Fruit fly (Drosophila melanogaster) whole organism, prepupa: ENCODE measurements around the gene Acp29AB.

ENCODE experiments used
- Blimp-1 ChIP-seq: fragments of 200-800 bp; sonication (Bioruptor generic); optimal IDR thresholded peaks from 3 replicates; lab custom pipeline; 2017; ENCODE audit warnings: missing biosample characterization, missing genetic modification characterization, mild to moderate bottlenecking, moderate library complexity, missing genetic modification reagents
- CG10631 ChIP-seq: fragments of 200-800 bp; sonication (Bioruptor generic); optimal IDR thresholded peaks from 2 replicates; lab custom pipeline; 2016; ENCODE audit warnings: missing biosample characterization, missing genetic modification characterization
- CG10669 ChIP-seq: fragments of 200-800 bp; sonication (Bioruptor generic); optimal IDR thresholded peaks from 3 replicates; lab custom pipeline; 2018; ENCODE audit warnings: missing biosample characterization, mild to moderate bottlenecking, missing genetic modification characterization, moderate library complexity
- CG11762 ChIP-seq: fragments of 200-800 bp; sonication (Bioruptor generic); optimal IDR thresholded peaks from 3 replicates; lab custom pipeline; 2016; ENCODE audit warnings: missing biosample characterization, missing genetic modification characterization; ENCODE audit not compliant: insufficient read depth
- CG11902 ChIP-seq: fragments of 200-800 bp; sonication (Bioruptor generic); optimal IDR thresholded peaks from 3 replicates; lab custom pipeline; 2016; ENCODE audit warnings: missing biosample characterization, missing genetic modification characterization
- CG1621 ChIP-seq: fragments of 200-800 bp; sonication (Bioruptor generic); optimal IDR thresholded peaks from 3 replicates; lab custom pipeline; 2018; ENCODE audit warnings: missing biosample characterization, mild to moderate bottlenecking, missing genetic modification characterization
- CG16779 ChIP-seq: fragments of 200-800 bp; sonication (Bioruptor generic); optimal IDR thresholded peaks from 3 replicates; lab custom pipeline; 2017; ENCODE audit warnings: missing biosample characterization, mild to moderate bottlenecking, missing genetic modification characterization
- CG3032 ChIP-seq: fragments of 200-800 bp; optimal IDR thresholded peaks from 2 replicates; lab custom pipeline; 2019; ENCODE audit warnings: missing biosample characterization, mild to moderate bottlenecking, missing genetic modification characterization, moderate library complexity
- CG31627 ChIP-seq: fragments of 200-800 bp; sonication (Bioruptor generic); optimal IDR thresholded peaks from 3 replicates; lab custom pipeline; 2016; ENCODE audit warnings: missing biosample characterization, missing genetic modification characterization
- CG34406 ChIP-seq: fragments of 200-800 bp; sonication (Bioruptor generic); optimal IDR thresholded peaks from 3 replicates; lab custom pipeline; 2016; ENCODE audit warnings: missing biosample characterization, missing genetic modification characterization
- CG3919 ChIP-seq: fragments of 200-800 bp; sonication (Bioruptor generic); optimal IDR thresholded peaks from 3 replicates; lab custom pipeline; 2016; ENCODE audit warnings: missing biosample characterization, missing genetic modification characterization
- CG6276 ChIP-seq: fragments of 200-800 bp; sonication (Bioruptor generic); optimal IDR thresholded peaks from 2 replicates; lab custom pipeline; 2017; ENCODE audit warnings: missing biosample characterization, mild to moderate bottlenecking, missing genetic modification characterization
- CG6792 ChIP-seq: fragments of 200-800 bp; sonication (Bioruptor generic); optimal IDR thresholded peaks from 3 replicates; lab custom pipeline; 2016; ENCODE audit warnings: missing biosample characterization, missing genetic modification characterization
- CG6808 ChIP-seq: fragments of 200-800 bp; sonication (Bioruptor generic); optimal IDR thresholded peaks from 3 replicates; lab custom pipeline; 2017; ENCODE audit warnings: missing biosample characterization, missing genetic modification characterization, mild to moderate bottlenecking, moderate library complexity, missing genetic modification reagents
- CG6854 ChIP-seq: fragments of 200-800 bp; sonication (Bioruptor generic); optimal IDR thresholded peaks from 2 replicates; lab custom pipeline; 2017; ENCODE audit warnings: missing biosample characterization, mild to moderate bottlenecking, missing genetic modification characterization
- CG7368 ChIP-seq: fragments of 200-800 bp; sonication (Bioruptor generic); optimal IDR thresholded peaks from 3 replicates; lab custom pipeline; 2016; ENCODE audit warnings: missing biosample characterization, missing genetic modification characterization
- CG8119 ChIP-seq: fragments of 200-800 bp; sonication (Bioruptor generic); IDR thresholded peaks from 3 replicates; pipeline ENCODE4 v1.3.6; 2022; ENCODE audit warnings: missing biosample characterization, missing genetic modification characterization
- CG8319 ChIP-seq: fragments of 200-800 bp; sonication (Bioruptor generic); optimal IDR thresholded peaks from 3 replicates; lab custom pipeline; 2016; ENCODE audit warnings: missing biosample characterization, missing genetic modification characterization
- CG8632 ChIP-seq: fragments of 200-800 bp; sonication (Bioruptor generic); optimal IDR thresholded peaks from 3 replicates; lab custom pipeline; 2016; ENCODE audit warnings: missing biosample characterization, missing genetic modification characterization
- CG9139 ChIP-seq: fragments of 200-800 bp; sonication (Bioruptor generic); optimal IDR thresholded peaks from 3 replicates; lab custom pipeline; 2017; ENCODE audit warnings: missing biosample characterization, mild to moderate bottlenecking, missing genetic modification characterization
- Eip75B ChIP-seq: fragments of 200-800 bp; sonication (Bioruptor generic); optimal IDR thresholded peaks from 3 replicates; lab custom pipeline; 2016; ENCODE audit warnings: missing biosample characterization, missing genetic modification characterization
- Eip78C ChIP-seq: fragments of 200-800 bp; sonication (Bioruptor generic); peaks from one replicate; lab custom pipeline; 2016; ENCODE audit warnings: missing biosample characterization, missing genetic modification characterization
- Ets21C ChIP-seq: fragments of 200-800 bp; sonication (Bioruptor generic); optimal IDR thresholded peaks from 3 replicates; lab custom pipeline; 2016; ENCODE audit warnings: missing biosample characterization, missing genetic modification characterization
- Ets96B ChIP-seq: fragments of 200-800 bp; optimal IDR thresholded peaks from 2 replicates; lab custom pipeline; 2019; ENCODE audit warnings: missing biosample characterization, mild to moderate bottlenecking, missing genetic modification characterization, moderate library complexity
- Hr38 ChIP-seq: sonication (Bioruptor generic); optimal IDR thresholded peaks from 2 replicates; lab custom pipeline; 2016; ENCODE audit warnings: missing biosample characterization, missing genetic modification characterization
- Met ChIP-seq: fragments of 200-800 bp; sonication (Bioruptor generic); optimal IDR thresholded peaks from 3 replicates; lab custom pipeline; 2016; ENCODE audit warnings: missing biosample characterization, missing genetic modification characterization
- Smox ChIP-seq: fragments of 200-800 bp; sonication (Bioruptor generic); optimal IDR thresholded peaks from 3 replicates; lab custom pipeline; 2016; ENCODE audit warnings: missing biosample characterization, missing genetic modification characterization
- Sox102F ChIP-seq: fragments of 200-800 bp; sonication (Bioruptor generic); optimal IDR thresholded peaks from 2 replicates; lab custom pipeline; 2016; ENCODE audit warnings: missing biosample characterization, mild to moderate bottlenecking, missing genetic modification characterization
- Sox14 ChIP-seq: fragments of 200-800 bp; sonication (Bioruptor generic); optimal IDR thresholded peaks from 3 replicates; lab custom pipeline; 2016; ENCODE audit warnings: missing biosample characterization, missing genetic modification characterization
- acj6 ChIP-seq: fragments of 200-800 bp; sonication (Bioruptor generic); optimal IDR thresholded peaks from 3 replicates; lab custom pipeline; 2016; ENCODE audit warnings: missing biosample characterization, missing genetic modification characterization
- dsx ChIP-seq: fragments of 200-800 bp; optimal IDR thresholded peaks from 3 replicates; lab custom pipeline; 2019; ENCODE audit warnings: missing biosample characterization, mild to moderate bottlenecking, missing genetic modification characterization, moderate library complexity; ENCODE audit not compliant: poor library complexity, severe bottlenecking
- eg ChIP-seq: fragments of 200-800 bp; sonication (Bioruptor generic); IDR thresholded peaks from 3 replicates; pipeline ENCODE4 v1.3.6; 2022; ENCODE audit warnings: missing biosample characterization, missing genetic modification characterization
- esn ChIP-seq: fragments of 200-800 bp; sonication (Bioruptor generic); optimal IDR thresholded peaks from 2 replicates; lab custom pipeline; 2016; ENCODE audit warnings: missing biosample characterization, mild to moderate bottlenecking, missing genetic modification characterization, moderate library complexity
- fd85E ChIP-seq: fragments of 200-800 bp; sonication (Bioruptor generic); optimal IDR thresholded peaks from 3 replicates; lab custom pipeline; 2016; ENCODE audit warnings: missing biosample characterization, missing genetic modification characterization
- fkh ChIP-seq: fragments of 200-800 bp; sonication (Bioruptor generic); optimal IDR thresholded peaks from 3 replicates; lab custom pipeline; 2017; ENCODE audit warnings: missing biosample characterization, mild to moderate bottlenecking, missing genetic modification characterization, moderate library complexity
- lz ChIP-seq: fragments of 200-800 bp; sonication (Bioruptor generic); optimal IDR thresholded peaks from 3 replicates; lab custom pipeline; 2016; ENCODE audit warnings: missing biosample characterization, missing genetic modification characterization
- net ChIP-seq: fragments of 200-800 bp; sonication (Bioruptor generic); optimal IDR thresholded peaks from 3 replicates; lab custom pipeline; 2016; ENCODE audit warnings: missing biosample characterization, missing genetic modification characterization
- salr ChIP-seq, 2 experiments: fragments of 200-800 bp; sonication (Bioruptor generic); optimal IDR thresholded peaks; 3 replicates each; lab custom pipeline; 2016 to 2018; ENCODE audit warnings: missing biosample characterization in 2 of 2, missing genetic modification characterization in 2 of 2, mild to moderate bottlenecking in 1 of 2
- spab ChIP-seq: fragments of 200-800 bp; sonication (Bioruptor generic); optimal IDR thresholded peaks from 2 replicates; lab custom pipeline; 2017; ENCODE audit warnings: missing biosample characterization, mild to moderate bottlenecking, missing genetic modification characterization, missing genetic modification reagents
- ss ChIP-seq, 2 experiments: fragments of 200-800 bp; sonication (Bioruptor generic); optimal IDR thresholded peaks; 2 replicates in 1 of 2; 3 replicates in 1 of 2; lab custom pipeline; 2017 to 2018; ENCODE audit warnings: mild to moderate bottlenecking in 2 of 2, missing biosample characterization in 2 of 2, missing genetic modification characterization in 2 of 2, moderate library complexity in 1 of 2
- svp ChIP-seq: fragments of 200-800 bp; sonication (Bioruptor generic); peaks from one replicate; lab custom pipeline; 2016; ENCODE audit warnings: missing biosample characterization, missing genetic modification characterization
- topi ChIP-seq: fragments of 200-800 bp; sonication (Bioruptor generic); optimal IDR thresholded peaks from 3 replicates; lab custom pipeline; 2016; ENCODE audit warnings: missing biosample characterization, missing genetic modification characterization
- vri ChIP-seq: fragments of 200-800 bp; sonication (Bioruptor generic); optimal IDR thresholded peaks from 3 replicates; lab custom pipeline; 2016; ENCODE audit warnings: missing biosample characterization, mild to moderate bottlenecking, missing genetic modification characterization

Acp29AB gene

dm6 chr2L:8419382-8419940 lies 26.4 kb upstream of the Acp29AB start (continued):
- peak; percentile 75 to 77 for TF ChIP-seq ss (GFP tag; optimal IDR thresholded peaks at IDR 0.05; lab: Kevin White, UChicago)
- peak; percentile 43 for TF ChIP-seq CG7368
- no peak for TF ChIP-seq topi (GFP tag; lab: Kevin White, UChicago)
- peak; percentile 50 for TF ChIP-seq dsx (GFP tag; lab: Kevin White, UChicago)
- peak; percentile 56 for TF ChIP-seq CG6854 (GFP tag; lab: Kevin White, UChicago)
- no peak for TF ChIP-seq CG8319 (GFP tag; lab: Kevin White, UChicago)
- no peak for TF ChIP-seq Blimp-1 (GFP tag; lab: Kevin White, UChicago)

DNA sequence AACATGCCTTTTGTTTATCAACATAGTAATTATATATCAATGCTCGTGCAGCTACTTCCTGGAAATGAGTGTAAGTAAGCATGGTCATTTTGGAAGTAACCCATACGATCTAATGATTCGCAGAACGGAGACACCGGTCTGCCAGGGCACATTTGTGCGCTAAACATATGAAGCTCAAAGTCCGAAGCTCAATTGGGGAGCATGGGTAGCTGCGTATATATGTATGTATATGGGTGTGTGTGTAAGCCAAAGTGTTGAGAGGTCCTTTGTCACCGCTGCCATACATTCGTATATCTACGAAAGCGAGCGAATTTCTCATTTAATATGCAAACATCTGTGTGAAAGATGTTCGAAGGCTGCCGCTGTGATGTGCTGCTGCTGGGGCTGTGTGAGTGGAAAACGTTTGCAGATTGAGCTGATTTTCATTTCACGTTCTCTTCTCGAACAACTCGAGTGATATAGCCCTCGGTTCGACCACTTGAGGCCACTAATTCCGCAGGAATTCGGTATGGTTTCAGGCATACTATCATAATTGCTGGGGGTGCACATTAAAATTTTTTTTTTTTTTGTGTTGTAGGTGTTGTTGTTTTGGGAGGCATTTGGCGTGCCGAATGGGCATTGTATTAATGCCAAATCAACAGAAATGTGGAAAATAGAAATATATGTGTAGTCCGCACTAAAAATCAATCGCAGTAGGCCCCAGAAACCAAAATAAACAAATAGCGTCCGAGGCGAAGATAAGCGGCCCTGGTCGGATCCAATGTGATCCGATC lies 25.3 kb upstream of the Acp29AB start:
- TF ChIP-seq net (GFP tag; lab: Kevin White, UChicago): no peak
- TF ChIP-seq CG1621 (tag; lab: Kevin White, UChicago): no peak
- no peak for TF ChIP-seq CG10669 (GFP tag; lab: Kevin White, UChicago)
- peak; percentile 57 for TF ChIP-seq svp
- TF ChIP-seq CG6808 (GFP tag; lab: Kevin White, UChicago): peak; percentile 32
- no peak for TF ChIP-seq CG11762
- TF ChIP-seq Smox (GFP tag; lab: Kevin White, UChicago): no peak
- TF ChIP-seq Sox14 (GFP tag; lab: Kevin White, UChicago): no peak
- TF ChIP-seq CG10631 (GFP tag; lab: Kevin White, UChicago): no peak
- TF ChIP-seq fd85E: no peak
- peak; percentile 11 for TF ChIP-seq spab (GFP tag; lab: Kevin White, UChicago)
- peak; percentile 38 for TF ChIP-seq CG9139 (GFP tag; lab: Kevin White, UChicago)
- TF ChIP-seq Ets21C (GFP tag; lab: Kevin White, UChicago): no peak
- no peak for TF ChIP-seq CG34406
- TF ChIP-seq CG6276 (GFP tag; lab: Kevin White, UChicago): peak; percentile 22
- TF ChIP-seq CG3919 (GFP tag; lab: Kevin White, UChicago): no peak
- TF ChIP-seq CG16779 (tag; lab: Kevin White, UChicago): no peak
- no peak for TF ChIP-seq CG31627
- no peak for TF ChIP-seq salr (GFP tag; optimal IDR thresholded peaks at IDR 0.05; lab: Kevin White, UChicago)
- no peak for TF ChIP-seq Hr38 (GFP tag; lab: Kevin White, UChicago)
- peak; percentile 61 for TF ChIP-seq Eip78C (GFP tag; lab: Kevin White, UChicago)
- no peak for TF ChIP-seq CG11902 (GFP tag; lab: Kevin White, UChicago)
- TF ChIP-seq ss (GFP tag; optimal IDR thresholded peaks at IDR 0.05; lab: Kevin White, UChicago): peak; percentile 36 to 49
- TF ChIP-seq CG8119 (GFP tag; lab: Robert Waterston, UW): 0 out of 3 replicates have a peak, but pooled peaks have one; percentile 17
- TF ChIP-seq eg (GFP tag; lab: Robert Waterston, UW): no peak
- TF ChIP-seq CG8632 (GFP tag; lab: Kevin White, UChicago): no peak
- TF ChIP-seq Eip75B (GFP tag; lab: Kevin White, UChicago): no peak

DNA sequence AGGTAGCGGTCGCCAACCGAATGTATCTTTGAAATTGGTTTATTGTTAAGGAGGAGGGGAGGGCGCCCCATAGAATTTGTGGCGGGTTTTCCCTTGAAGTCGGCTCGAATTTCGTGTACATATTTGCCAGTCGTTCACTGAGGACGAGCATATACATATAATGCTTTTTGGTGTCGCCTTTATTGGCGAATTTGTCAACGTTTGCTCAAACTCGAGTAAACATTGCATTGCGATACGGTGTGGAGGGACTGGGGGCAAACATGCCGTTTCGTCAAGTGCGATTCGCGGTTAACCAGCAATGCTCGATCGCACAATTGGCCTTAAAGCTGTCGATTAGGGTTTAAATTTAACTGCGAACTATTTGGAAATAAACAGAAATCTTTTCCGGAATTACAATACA lies 24.5 kb upstream of the Acp29AB start:
- TF ChIP-seq svp: peak; percentile 31
- peak; percentile 52 for TF ChIP-seq Eip78C (GFP tag; lab: Kevin White, UChicago)
- TF ChIP-seq Blimp-1 (GFP tag; lab: Kevin White, UChicago): peak; percentile 4
- TF ChIP-seq eg (GFP tag; lab: Robert Waterston, UW): no peak
- TF ChIP-seq CG6792 (GFP tag; lab: Kevin White, UChicago): no peak
- no peak for TF ChIP-seq CG3919 (GFP tag; lab: Kevin White, UChicago)
- TF ChIP-seq CG8119 (GFP tag; lab: Robert Waterston, UW): no peak
- TF ChIP-seq Met (GFP tag; lab: Kevin White, UChicago): no peak
- TF ChIP-seq fkh (GFP tag; lab: Kevin White, UChicago): peak; percentile 34
- no peak for TF ChIP-seq Sox102F (GFP tag; lab: Kevin White, UChicago)
- no peak for TF ChIP-seq salr (GFP tag; optimal IDR thresholded peaks at IDR 0.05; lab: Kevin White, UChicago)
- no peak for TF ChIP-seq lz (GFP tag; lab: Kevin White, UChicago)
- no peak for TF ChIP-seq CG11902 (GFP tag; lab: Kevin White, UChicago)
- no peak for TF ChIP-seq CG9139 (GFP tag; lab: Kevin White, UChicago)
- peak; percentile 23 for TF ChIP-seq esn (GFP tag; lab: Kevin White, UChicago)
- peak; percentile 20 for TF ChIP-seq vri (GFP tag; lab: Kevin White, UChicago)
- TF ChIP-seq acj6 (GFP tag; lab: Kevin White, UChicago): no peak
- no peak for TF ChIP-seq topi (GFP tag; lab: Kevin White, UChicago)
- TF ChIP-seq Ets96B (tag; lab: Kevin White, UChicago): no peak
- TF ChIP-seq CG3032 (tag; lab: Kevin White, UChicago): no peak
